Worm (Caenorhabditis elegans) whole organism, L3 larva: Measurements from ENCODE around the gene M70.5.

Experiments used
- R02D3.7 ChIP-seq: fragments of 150-350 bp; optimal IDR thresholded peaks from 2 replicates; lab custom pipeline; 2014; ENCODE audit warnings: missing biosample characterization, missing genetic modification characterization
- ama-1 ChIP-seq: fragments of 150-350 bp; optimal IDR thresholded peaks from 2 replicates; lab custom pipeline; 2018
- egl-27 ChIP-seq: sonication (generic microtip); optimal IDR thresholded peaks from 4 replicates; lab custom pipeline; 2017; ENCODE audit warnings: missing biosample characterization, missing genetic modification reagents, missing genetic modification characterization
- mdl-1 ChIP-seq: fragments of 150-350 bp; optimal IDR thresholded peaks from 2 replicates; lab custom pipeline; 2014; ENCODE audit warnings: missing biosample characterization, missing genetic modification characterization
- nhr-23 ChIP-seq: fragments of 150-350 bp; optimal IDR thresholded peaks from 2 replicates; lab custom pipeline; 2014; ENCODE audit warnings: missing biosample characterization, missing genetic modification reagents, missing genetic modification characterization
- nhr-76 ChIP-seq: fragments of 150-350 bp; sonication (generic microtip); optimal IDR thresholded peaks from 5 replicates; lab custom pipeline; 2014; ENCODE audit warnings: missing biosample characterization, missing genetic modification characterization

DNA sequence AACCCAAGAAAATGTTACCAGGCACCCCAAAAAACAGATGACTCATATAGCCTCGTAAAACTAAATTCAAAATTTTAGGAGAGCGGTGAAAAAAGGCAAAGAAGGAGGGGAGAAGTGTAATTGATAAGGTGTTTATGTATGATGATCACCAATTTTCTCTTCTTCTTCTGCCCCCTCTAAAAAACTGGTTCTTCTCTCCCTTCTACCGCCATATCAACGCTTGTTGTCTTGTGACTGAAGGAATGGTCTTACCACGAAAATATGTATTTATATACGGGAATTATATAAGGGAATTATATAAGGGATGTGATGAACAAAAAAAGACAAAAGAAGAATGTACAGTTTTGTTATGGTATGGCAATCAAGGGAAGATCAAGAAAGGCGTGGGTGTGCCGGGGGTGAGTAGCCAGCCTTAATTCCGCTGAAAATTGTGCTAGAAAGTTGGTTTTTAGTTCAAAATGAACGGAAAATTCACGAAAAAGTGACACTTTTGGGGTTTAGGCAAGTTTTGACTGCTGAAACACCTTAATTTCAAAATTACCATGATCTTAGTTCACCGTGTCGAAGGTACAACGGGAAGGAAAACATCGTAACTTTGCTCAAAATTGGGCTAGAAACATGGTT lies 6.0 kb upstream of the M70.5 start:
- peak; percentile 60 for TF ChIP-seq ama-1 (lab: Kevin White, UChicago)
- no peak for TF ChIP-seq mdl-1 (tag; lab: Kevin White, UChicago)
- TF ChIP-seq nhr-23 (tag; lab: Kevin White, UChicago): peak; percentile 87
- no peak for TF ChIP-seq nhr-76 (tag; lab: Kevin White, UChicago)
- TF ChIP-seq R02D3.7 (tag; lab: Kevin White, UChicago): no peak
- TF ChIP-seq egl-27: no peak
